Worm (Caenorhabditis elegans): ENCODE measurements around the gene nep-5.

ce11 chrII:5446506-5446905 is 41.4 kb upstream of the nep-5 start, which contains the start of gene nmr-1:
- no peak for TF ChIP-seq dao-5 (tag; optimal IDR thresholded peaks at IDR 0.05)
- no peak for TF ChIP-seq W03F9.2 (tag; optimal IDR thresholded peaks at IDR 0.05)
